Worm (Caenorhabditis elegans) whole organism, late embryonic: Measurements from ENCODE around the gene F07H5.7.

ENCODE experiments used
- C08G9.2 ChIP-seq: sonication (generic microtip); optimal IDR thresholded peaks from 2 replicates; lab custom pipeline; 2016; ENCODE audit warnings: mild to moderate bottlenecking, missing genetic modification characterization, moderate library complexity, missing compliant biosample characterization
- C38D4.7 ChIP-seq: fragments of 200-800 bp; sonication (Bioruptor generic); optimal IDR thresholded peaks from 2 replicates; lab custom pipeline; 2018; ENCODE audit warnings: mild to moderate bottlenecking, missing genetic modification characterization, moderate library complexity, missing compliant biosample characterization
- F13H6.1 ChIP-seq: sonication (generic microtip); optimal IDR thresholded peaks from 2 replicates; lab custom pipeline; 2016; ENCODE audit warnings: missing genetic modification characterization, missing compliant biosample characterization
- K02D7.2 ChIP-seq: sonication (generic microtip); optimal IDR thresholded peaks from 2 replicates; lab custom pipeline; 2017; ENCODE audit warnings: mild to moderate bottlenecking, missing genetic modification characterization, missing compliant biosample characterization
- Y22D7AL.16 ChIP-seq: sonication (generic microtip); optimal IDR thresholded peaks from 2 replicates; lab custom pipeline; 2016; ENCODE audit warnings: missing genetic modification characterization, missing compliant biosample characterization
- ahr-1 ChIP-seq: sonication (generic microtip); optimal IDR thresholded peaks from 2 replicates; lab custom pipeline; 2016; ENCODE audit warnings: missing genetic modification characterization, missing compliant biosample characterization
- ama-1 ChIP-seq: fragments of 150-350 bp; optimal IDR thresholded peaks from 2 replicates; lab custom pipeline; 2014
- ceh-14 ChIP-seq: sonication (generic microtip); optimal IDR thresholded peaks from 2 replicates; lab custom pipeline; 2016; ENCODE audit warnings: missing genotype, missing genetic modification characterization, missing compliant biosample characterization
- ceh-18 ChIP-seq: sonication (generic microtip); optimal IDR thresholded peaks from 2 replicates; lab custom pipeline; 2016; ENCODE audit warnings: missing genetic modification characterization, missing compliant biosample characterization
- ceh-19 ChIP-seq: fragments of 200-800 bp; sonication (Bioruptor generic); optimal IDR thresholded peaks from 2 replicates; lab custom pipeline; 2018; ENCODE audit warnings: mild to moderate bottlenecking, missing genetic modification characterization, missing compliant biosample characterization
- ceh-22 ChIP-seq: sonication (generic microtip); optimal IDR thresholded peaks from 2 replicates; lab custom pipeline; 2017; ENCODE audit warnings: missing biosample characterization, missing genetic modification characterization
- ceh-30 ChIP-seq: fragments of 150-350 bp; optimal IDR thresholded peaks from 2 replicates; lab custom pipeline; 2014; ENCODE audit warnings: missing biosample characterization, missing genetic modification characterization
- ceh-31 ChIP-seq: sonication (generic microtip); optimal IDR thresholded peaks from 2 replicates; lab custom pipeline; 2016; ENCODE audit warnings: missing genetic modification characterization, missing compliant biosample characterization
- ceh-34 ChIP-seq: sonication (generic microtip); optimal IDR thresholded peaks from 2 replicates; lab custom pipeline; 2016; ENCODE audit warnings: mild to moderate bottlenecking, missing genetic modification characterization, missing compliant biosample characterization
- ceh-45 ChIP-seq: fragments of 200-800 bp; sonication (Bioruptor generic); IDR thresholded peaks from 2 replicates; pipeline ENCODE4 v1.3.6; 2022; ENCODE audit warnings: missing genetic modification reagents, missing genetic modification characterization, missing compliant biosample characterization
- ceh-48 ChIP-seq: sonication (generic microtip); optimal IDR thresholded peaks from 2 replicates; lab custom pipeline; 2016; ENCODE audit warnings: missing genetic modification characterization, inconsistent platforms, missing compliant biosample characterization
- dmd-4 ChIP-seq: sonication (generic microtip); optimal IDR thresholded peaks from 2 replicates; lab custom pipeline; 2016; ENCODE audit warnings: borderline replicate concordance, missing genetic modification characterization, missing compliant biosample characterization
- elt-2 ChIP-seq: sonication (generic microtip); optimal IDR thresholded peaks from 2 replicates; lab custom pipeline; 2016; ENCODE audit warnings: missing genetic modification reagents, missing genetic modification characterization, missing compliant biosample characterization
- elt-4 ChIP-seq: sonication (generic microtip); optimal IDR thresholded peaks from 2 replicates; lab custom pipeline; 2016; ENCODE audit warnings: missing genetic modification characterization, missing compliant biosample characterization
- ets-4 ChIP-seq: sonication (generic microtip); optimal IDR thresholded peaks from 2 replicates; lab custom pipeline; 2016; ENCODE audit warnings: missing genetic modification characterization, missing compliant biosample characterization
- fkh-10 ChIP-seq: fragments of 150-350 bp; optimal IDR thresholded peaks from 2 replicates; lab custom pipeline; 2014; ENCODE audit warnings: missing biosample characterization, missing genetic modification reagents, missing genetic modification characterization
- fkh-6 ChIP-seq: sonication (generic microtip); optimal IDR thresholded peaks from 2 replicates; lab custom pipeline; 2016; ENCODE audit warnings: missing genetic modification characterization, missing compliant biosample characterization
- hlh-15 ChIP-seq: sonication (generic microtip); optimal IDR thresholded peaks from 2 replicates; lab custom pipeline; 2016; ENCODE audit warnings: missing genetic modification characterization, missing compliant biosample characterization
- hlh-6 ChIP-seq: sonication (generic microtip); optimal IDR thresholded peaks from 2 replicates; lab custom pipeline; 2016; ENCODE audit warnings: missing genotype, missing genetic modification characterization, missing compliant biosample characterization
- hlh-8 ChIP-seq: sonication (generic microtip); optimal IDR thresholded peaks from 2 replicates; lab custom pipeline; 2016; ENCODE audit warnings: missing genotype, missing genetic modification characterization, missing compliant biosample characterization
- lim-6 ChIP-seq: sonication (generic microtip); optimal IDR thresholded peaks from 2 replicates; lab custom pipeline; 2016; ENCODE audit warnings: missing genetic modification characterization, missing compliant biosample characterization
- madf-2 ChIP-seq: sonication (generic microtip); optimal IDR thresholded peaks from 2 replicates; lab custom pipeline; 2017; ENCODE audit warnings: missing genetic modification characterization, missing compliant biosample characterization
- mec-3 ChIP-seq: sonication (generic microtip); optimal IDR thresholded peaks from 2 replicates; lab custom pipeline; 2016; ENCODE audit warnings: borderline replicate concordance, missing genetic modification characterization, missing compliant biosample characterization
- nfya-1 ChIP-seq: sonication (generic microtip); optimal IDR thresholded peaks from 2 replicates; lab custom pipeline; 2017; ENCODE audit warnings: missing genetic modification characterization, mild to moderate bottlenecking, missing compliant biosample characterization, antibody characterized with exemption, moderate library complexity
- npax-4 ChIP-seq: sonication (generic microtip); optimal IDR thresholded peaks from 2 replicates; lab custom pipeline; 2016; ENCODE audit warnings: missing genetic modification characterization, missing compliant biosample characterization
- pag-3 ChIP-seq: sonication (generic microtip); optimal IDR thresholded peaks from 2 replicates; lab custom pipeline; 2016; ENCODE audit warnings: missing compliant biosample characterization, missing genetic modification characterization, borderline replicate concordance
- pax-1 ChIP-seq: fragments of 150-350 bp; optimal IDR thresholded peaks from 2 replicates; lab custom pipeline; 2014; ENCODE audit warnings: missing biosample characterization, missing genetic modification characterization
- pha-2 ChIP-seq: sonication (generic microtip); optimal IDR thresholded peaks from 2 replicates; lab custom pipeline; 2017; ENCODE audit warnings: mild to moderate bottlenecking, missing genetic modification characterization, missing compliant biosample characterization
- pha-4 ChIP-seq: fragments of 150-350 bp; optimal IDR thresholded peaks from 2 replicates; lab custom pipeline; 2018; ENCODE audit warnings: missing biosample characterization, missing genetic modification reagents, missing genetic modification characterization
- pros-1 ChIP-seq: fragments of 150-350 bp; optimal IDR thresholded peaks from 2 replicates; lab custom pipeline; 2014; ENCODE audit warnings: missing biosample characterization, missing genetic modification reagents, missing genetic modification characterization
- rnt-1 ChIP-seq: sonication (generic microtip); optimal IDR thresholded peaks from 2 replicates; lab custom pipeline; 2016; ENCODE audit warnings: missing genetic modification characterization, missing compliant biosample characterization
- sox-2 ChIP-seq: fragments of 200-800 bp; sonication (Bioruptor generic); IDR thresholded peaks from 2 replicates; pipeline ENCODE4 v1.3.6; 2022; ENCODE audit warnings: missing genetic modification reagents, missing genetic modification characterization, missing compliant biosample characterization
- syd-9 ChIP-seq: sonication (generic microtip); optimal IDR thresholded peaks from 2 replicates; lab custom pipeline; 2016; ENCODE audit warnings: mild to moderate bottlenecking, missing genetic modification characterization, moderate library complexity, missing compliant biosample characterization
- tbx-2 ChIP-seq: sonication (generic microtip); optimal IDR thresholded peaks from 2 replicates; lab custom pipeline; 2016; ENCODE audit warnings: missing genetic modification characterization, missing compliant biosample characterization
- unc-42 ChIP-seq: sonication (generic microtip); optimal IDR thresholded peaks from 2 replicates; lab custom pipeline; 2016; ENCODE audit warnings: missing genotype, missing genetic modification characterization, missing compliant biosample characterization
- unc-55 ChIP-seq: sonication (generic microtip); optimal IDR thresholded peaks from 2 replicates; lab custom pipeline; 2017; ENCODE audit warnings: missing biosample characterization, missing genetic modification reagents, missing genetic modification characterization
- zip-5 ChIP-seq: sonication (generic microtip); optimal IDR thresholded peaks from 2 replicates; lab custom pipeline; 2016; ENCODE audit warnings: missing genetic modification characterization, missing compliant biosample characterization

F07H5.7 gene

DNA sequence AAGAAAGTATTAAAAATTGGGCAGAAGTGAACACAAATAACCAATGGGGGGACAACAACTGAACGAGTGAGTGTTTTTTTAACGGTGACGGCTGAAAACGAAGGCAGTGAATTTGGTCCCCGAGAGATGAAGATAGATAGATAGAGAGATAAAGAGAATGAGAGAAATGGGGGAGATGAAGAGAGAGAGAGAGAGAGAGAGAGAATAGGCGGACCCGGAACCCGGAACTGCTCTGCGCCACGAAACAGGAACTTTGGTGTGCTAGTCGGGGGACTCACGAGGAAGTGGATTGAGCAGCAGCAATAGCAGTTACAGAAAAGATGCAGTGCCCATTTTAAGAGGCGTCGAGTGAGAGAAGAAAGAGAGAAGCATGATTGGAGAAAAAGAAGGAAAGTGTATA lies 2.4 kb upstream of the F07H5.7 start:
- TF ChIP-seq ceh-48 (tag; lab: Kevin White, UChicago) (no peak), ceh-22 (no peak), madf-2 (tag; lab: Kevin White, UChicago) (no peak), fkh-10 (peak; percentile 9), nfya-1 (peak; percentile 8), rnt-1 (no peak), pax-1 (tag; lab: Kevin White, UChicago) (no peak), ceh-34 (tag; lab: Kevin White, UChicago) (peak; percentile 38), ceh-31 (tag; lab: Kevin White, UChicago) (peak; percentile 23), C38D4.7 (GFP tag; lab: Kevin White, UChicago) (no peak), ceh-18 (peak; percentile 75), tbx-2 (tag; lab: Kevin White, UChicago) (peak; percentile 44), npax-4 (tag; lab: Kevin White, UChicago) (no peak), syd-9 (tag; lab: Kevin White, UChicago) (no peak), mec-3 (tag; lab: Kevin White, UChicago) (no peak), ceh-19 (GFP tag; lab: Kevin White, UChicago) (no peak), elt-4 (tag; lab: Kevin White, UChicago) (no peak), hlh-15 (tag; lab: Kevin White, UChicago) (no peak), sox-2 (GFP tag; lab: Robert Waterston, UW) (no peak), lim-6 (tag; lab: Kevin White, UChicago) (no peak), pha-4 (tag; lab: Kevin White, UChicago) (no peak), C08G9.2 (no peak), ceh-45 (no peak), ceh-14 (tag; lab: Kevin White, UChicago) (peak; percentile 19), pag-3 (tag; lab: Kevin White, UChicago) (no peak), ahr-1 (tag; lab: Kevin White, UChicago) (no peak), F13H6.1 (tag; lab: Kevin White, UChicago) (no peak), ets-4 (tag; lab: Kevin White, UChicago) (no peak), pha-2 (tag; lab: Kevin White, UChicago) (no peak), unc-42 (tag; lab: Kevin White, UChicago) (peak; percentile 77), K02D7.2 (tag; lab: Kevin White, UChicago) (no peak), ceh-30 (tag; lab: Kevin White, UChicago) (no peak)

DNA sequence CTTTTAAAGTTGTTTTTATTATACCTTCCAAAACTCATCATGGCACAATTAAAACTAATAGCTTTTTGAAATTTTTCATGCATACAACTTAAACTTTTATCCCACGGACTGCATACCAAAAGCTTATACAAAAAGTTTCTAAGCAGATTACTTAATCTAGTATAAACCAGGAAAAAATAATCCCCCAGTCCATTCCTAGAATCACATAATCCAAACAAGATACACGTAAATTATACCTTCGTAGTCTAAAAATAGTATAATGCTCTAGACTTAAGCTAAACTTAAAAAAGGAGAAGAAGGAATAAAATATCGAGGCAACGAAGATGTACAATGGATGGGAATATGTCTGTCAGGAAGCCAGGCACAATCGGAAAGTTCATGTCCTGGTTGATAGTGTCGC lies 1.3 kb upstream of the F07H5.7 start:
- TF ChIP-seq ceh-18 (no peak), fkh-6 (tag; lab: Kevin White, UChicago) (no peak), sox-2 (GFP tag; lab: Robert Waterston, UW) (no peak), ceh-19 (GFP tag; lab: Kevin White, UChicago) (no peak)

DNA sequence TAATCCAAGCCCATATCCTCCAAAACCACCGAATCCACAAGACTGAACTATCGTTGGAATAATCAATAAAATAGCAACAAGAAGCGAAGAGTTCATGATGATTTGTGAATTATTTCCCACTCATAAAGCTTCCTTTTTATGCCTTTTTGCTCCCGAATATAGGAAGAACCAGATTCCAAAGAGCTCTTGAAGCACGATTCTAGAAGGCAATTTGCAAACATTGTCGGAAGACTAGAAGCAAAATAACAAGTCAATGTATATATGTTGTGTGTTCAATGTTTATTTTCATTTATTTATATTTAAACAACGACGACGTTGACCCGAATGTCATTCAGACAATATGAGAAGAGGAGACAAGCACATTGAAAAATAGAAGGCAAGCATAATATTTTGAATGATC lies 1.3 kb downstream of the F07H5.7 start, which contains the start of gene idpa-2:
TSS of gene idpa-2 (minus strand) at position 101 of the 400 bp plus-strand sequence.
- TF ChIP-seq pros-1 (tag; lab: Kevin White, UChicago) (no peak), hlh-8 (tag; lab: Kevin White, UChicago) (no peak), dmd-4 (tag; lab: Kevin White, UChicago) (no peak), unc-42 (tag; lab: Kevin White, UChicago) (no peak), hlh-6 (no peak)

DNA sequence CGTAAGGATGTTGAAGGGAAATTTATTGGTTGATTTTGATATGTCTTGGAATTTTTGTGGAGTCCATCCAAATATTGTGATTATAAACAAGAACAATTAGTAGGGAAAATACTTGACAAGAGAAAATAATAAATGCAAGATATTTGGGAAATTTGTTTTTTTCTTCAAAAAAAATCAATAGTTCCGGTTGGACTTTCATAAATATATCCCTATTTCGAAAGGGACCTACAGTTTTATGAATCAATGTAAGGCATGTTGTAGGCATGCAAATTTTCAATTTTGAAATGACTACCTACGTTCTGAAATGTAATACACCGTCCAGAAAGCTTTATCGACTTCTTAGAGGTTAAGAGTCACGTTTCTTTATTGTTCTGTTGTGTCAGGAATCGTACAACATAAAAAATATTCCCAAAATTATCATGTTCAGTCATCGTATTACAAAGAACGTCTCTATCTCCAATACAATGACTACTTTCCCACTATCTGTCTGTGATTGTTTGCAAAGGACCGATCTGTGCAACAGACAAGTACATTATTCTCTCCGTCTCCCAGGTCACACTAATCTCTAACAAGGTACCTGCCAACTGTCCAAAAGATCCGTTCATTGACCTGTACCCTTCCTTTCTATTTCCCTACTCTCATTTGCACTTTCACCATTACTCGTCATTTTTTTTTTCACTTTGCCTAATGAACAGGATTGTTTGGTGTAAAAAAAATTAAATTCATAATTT lies 4.0 kb downstream of the F07H5.7 start, which contains the start of gene F07H5.13:
TSS of gene F07H5.13 (plus strand) at position 730 of the 731 bp plus-strand sequence.
- TF ChIP-seq Y22D7AL.16 (tag; lab: Kevin White, UChicago) (no peak), ama-1 (lab: Kevin White, UChicago) (peak; percentile 75), zip-5 (tag; lab: Kevin White, UChicago) (no peak), unc-55 (GFP tag; lab: Kevin White, UChicago) (no peak), elt-2 (tag; lab: Kevin White, UChicago) (peak; percentile 31), ceh-45 (0 out of 2 replicates have a peak, but pooled peaks have one; percentile 12), fkh-6 (tag; lab: Kevin White, UChicago) (no peak)
